Worm (Caenorhabditis elegans) whole organism, L2 larva: ENCODE results near the gene Y57G11B.2.

Experiments used
- blmp-1 ChIP-seq: sonication (generic microtip); optimal IDR thresholded peaks from 2 replicates; lab custom pipeline; 2017; ENCODE audit warnings: missing genetic modification characterization, mild to moderate bottlenecking, missing compliant biosample characterization, antibody characterized with exemption, moderate library complexity; ENCODE audit not compliant: insufficient read depth
- egl-27 ChIP-seq: sonication (generic microtip); optimal IDR thresholded peaks from 3 replicates; lab custom pipeline; 2017; ENCODE audit warnings: missing biosample characterization, missing genetic modification reagents, missing genetic modification characterization
- lsy-2 ChIP-seq, 2 experiments: fragments of 150-350 bp in 1 of 2; sonication (generic microtip) in 1 of 2; optimal IDR thresholded peaks; 2 replicates each; lab custom pipeline; 2014 to 2017; ENCODE audit warnings: missing biosample characterization in 2 of 2, missing genetic modification characterization in 2 of 2
- nhr-11 ChIP-seq: fragments of 150-350 bp; optimal IDR thresholded peaks from 2 replicates; lab custom pipeline; 2014; ENCODE audit warnings: missing biosample characterization, missing genetic modification characterization
- unc-62 ChIP-seq: fragments of 150-350 bp; optimal IDR thresholded peaks from 2 replicates; lab custom pipeline; 2014; ENCODE audit warnings: missing biosample characterization, missing genetic modification reagents, missing genetic modification characterization
- ztf-11 ChIP-seq: sonication (generic microtip); optimal IDR thresholded peaks from 2 replicates; lab custom pipeline; 2017; ENCODE audit warnings: missing biosample characterization, missing genetic modification characterization

DNA sequence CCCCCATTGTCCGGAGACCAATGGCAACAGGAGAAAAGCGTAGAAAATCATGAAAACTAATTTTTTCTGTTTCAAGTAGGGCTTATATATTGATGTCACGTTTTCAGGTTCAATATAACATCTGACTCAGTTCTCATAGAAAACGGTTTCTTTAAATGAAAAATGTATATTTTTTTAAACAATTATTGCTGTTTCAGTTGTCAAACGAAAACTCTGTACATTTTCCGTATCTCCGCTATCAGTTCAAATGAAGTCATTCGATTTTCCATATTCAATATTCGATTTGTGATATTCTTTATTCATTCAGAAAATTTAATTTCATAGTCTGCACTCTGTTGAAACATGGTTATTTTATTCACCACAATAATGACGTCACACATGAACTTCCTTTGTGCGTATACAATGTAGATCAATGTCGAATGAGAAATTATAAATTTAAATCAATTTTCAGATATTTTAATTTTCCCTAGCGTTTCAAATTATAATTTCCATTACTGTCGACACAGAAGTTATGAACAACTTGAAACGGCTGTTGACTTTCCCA lies 13.6 kb downstream of the Y57G11B.2 start, which contains the start of gene Y57G11B.8:
- no peak for TF ChIP-seq nhr-11 (tag; lab: Kevin White, UChicago)
- TF ChIP-seq lsy-2 (tag; optimal IDR thresholded peaks at IDR 0.05; lab: Kevin White, UChicago), result no peak
- no peak for TF ChIP-seq blmp-1 (tag; lab: Kevin White, UChicago)
- no peak for TF ChIP-seq egl-27
- TF ChIP-seq ztf-11 (tag; lab: Kevin White, UChicago), result no peak
- TF ChIP-seq unc-62 (GFP tag; lab: Kevin White, UChicago), result no peak
